Fruit fly (Drosophila melanogaster): Measurements from ENCODE around the gene CG7131.

CG7131 gene

dm6 chr3R:18301569-18301968 lies 13.0 kb upstream of the CG7131 start, which contains the start of gene Polr1E (continued):
- TF ChIP-seq Dip3 (GFP tag; optimal IDR thresholded peaks at IDR 0.05) (no peak), fru (optimal IDR thresholded peaks at IDR 0.05) (no peak), CG15696 (tag; optimal IDR thresholded peaks at IDR 0.05) (no peak), ttk (GFP tag; IDR thresholded peaks at IDR 0.05) (no peak), Dp (GFP tag; optimal IDR thresholded peaks at IDR 0.05) (peak; percentile 94), CG13894 (tag; optimal IDR thresholded peaks at IDR 0.05) (no peak), org-1 (GFP tag; optimal IDR thresholded peaks at IDR 0.05) (no peak), vnd (GFP tag; IDR thresholded peaks at IDR 0.05; ENCODE audit: partially characterized antibody) (peak; percentile 50; the same call in 2 of the 3 replicates), CG10462 (GFP tag; optimal IDR thresholded peaks at IDR 0.05) (no peak), CHES-1-like (GFP tag; optimal IDR thresholded peaks at IDR 0.05) (no peak), CG12659 (GFP tag; optimal IDR thresholded peaks at IDR 0.05) (peak; percentile 64), z (GFP tag; IDR thresholded peaks at IDR 0.05) (no peak), ind (GFP tag; optimal IDR thresholded peaks at IDR 0.05) (no peak), Mes4 (GFP tag; optimal IDR thresholded peaks at IDR 0.05) (no peak), pros (GFP tag; optimal IDR thresholded peaks at IDR 0.05) (no peak), Oaz (GFP tag; IDR thresholded peaks at IDR 0.05) (no peak), CG1603 (tag; optimal IDR thresholded peaks at IDR 0.05) (peak; percentile 73), CG14860 (GFP tag; IDR thresholded peaks at IDR 0.05; ENCODE audit: partially characterized antibody) (peak; percentile 62; the same call in 2 of the 3 replicates), sqz (GFP tag; optimal IDR thresholded peaks at IDR 0.05) (no peak), al (GFP tag; IDR thresholded peaks at IDR 0.05) (no peak), Mad (GFP tag; optimal IDR thresholded peaks at IDR 0.05) (peak; percentile 30), vfl (GFP tag; optimal IDR thresholded peaks at IDR 0.05) (no peak), dan (GFP tag; IDR thresholded peaks at IDR 0.05) (no peak), tio (GFP tag; optimal IDR thresholded peaks at IDR 0.05) (no peak), lov (optimal IDR thresholded peaks at IDR 0.05) (no peak), lov (GFP tag; IDR thresholded peaks at IDR 0.05) (no peak), CG12219 (GFP tag; optimal IDR thresholded peaks at IDR 0.05) (no peak), pum (GFP tag; optimal IDR thresholded peaks at IDR 0.05) (no peak), CG17186 (GFP tag; optimal IDR thresholded peaks at IDR 0.05) (no peak), Nf-YC (tag; optimal IDR thresholded peaks at IDR 0.05) (peak; percentile 38), CG3847 (GFP tag; IDR thresholded peaks at IDR 0.05) (0 out of 2 replicates have a peak, but pooled peaks have one; percentile 4), CG18619 (GFP tag; optimal IDR thresholded peaks at IDR 0.05) (no peak), sim (GFP tag; IDR thresholded peaks at IDR 0.05) (no peak), sd (tag; optimal IDR thresholded peaks at IDR 0.05) (no peak), CG15011 (GFP tag; optimal IDR thresholded peaks at IDR 0.05) (no peak), nerfin-2 (GFP tag; IDR thresholded peaks at IDR 0.05; ENCODE audit: partially characterized antibody) (peak; percentile 44; the same call in 1 of the 2 replicates), stwl (tag; optimal IDR thresholded peaks at IDR 0.05) (peak; percentile 99), sens-2 (GFP tag; IDR thresholded peaks at IDR 0.05) (no peak), C15 (GFP tag; IDR thresholded peaks at IDR 0.05) (no peak), lab (GFP tag; optimal IDR thresholded peaks at IDR 0.05) (no peak), CG18476 (GFP tag; optimal IDR thresholded peaks at IDR 0.05) (no peak), PHDP (tag; optimal IDR thresholded peaks at IDR 0.05) (no peak), CG14441 (GFP tag; IDR thresholded peaks at IDR 0.05) (no peak), Deaf1 (tag; optimal IDR thresholded peaks at IDR 0.05) (no peak), otp (GFP tag; IDR thresholded peaks at IDR 0.05) (no peak), Meics (GFP tag; optimal IDR thresholded peaks at IDR 0.05) (no peak), Pdp1 (GFP tag; optimal IDR thresholded peaks at IDR 0.05) (no peak), inv (GFP tag; IDR thresholded peaks at IDR 0.05; ENCODE audit: partially characterized antibody) (peak; percentile 57), CG11560 (tag; IDR thresholded peaks at IDR 0.05) (peak; percentile 100), CG18764 (GFP tag; optimal IDR thresholded peaks at IDR 0.05) (no peak), Optix (GFP tag; IDR thresholded peaks at IDR 0.05) (no peak), Doc3 (GFP tag; IDR thresholded peaks at IDR 0.05; ENCODE audit: partially characterized antibody) (peak; percentile 58; the same call in 2 of the 3 replicates)

All from whole organism, embryonic.